Worm (Caenorhabditis elegans) whole organism, late embryonic: Measurements from ENCODE around the gene spas-1.

Experiments used
- C38D4.7 ChIP-seq: fragments of 200-800 bp; sonication (Bioruptor generic); optimal IDR thresholded peaks from 2 replicates; lab custom pipeline; 2018; ENCODE audit warnings: mild to moderate bottlenecking, missing genetic modification characterization, moderate library complexity, missing compliant biosample characterization
- F13H6.1 ChIP-seq: sonication (generic microtip); optimal IDR thresholded peaks from 2 replicates; lab custom pipeline; 2016; ENCODE audit warnings: missing genetic modification characterization, missing compliant biosample characterization
- K09A11.1 ChIP-seq: sonication (generic microtip); optimal IDR thresholded peaks from 2 replicates; lab custom pipeline; 2017; ENCODE audit warnings: antibody characterized with exemption, mild to moderate bottlenecking, missing genetic modification characterization, missing compliant biosample characterization; ENCODE audit not compliant: insufficient read depth
- T23F11.4 ChIP-seq: fragments of 200-800 bp; sonication (Bioruptor generic); optimal IDR thresholded peaks from 2 replicates; lab custom pipeline; 2018; ENCODE audit warnings: mild to moderate bottlenecking, missing genetic modification characterization, missing compliant biosample characterization
- ceh-19 ChIP-seq: fragments of 200-800 bp; sonication (Bioruptor generic); optimal IDR thresholded peaks from 2 replicates; lab custom pipeline; 2018; ENCODE audit warnings: mild to moderate bottlenecking, missing genetic modification characterization, missing compliant biosample characterization
- ceh-2 ChIP-seq: sonication (generic microtip); optimal IDR thresholded peaks from 2 replicates; lab custom pipeline; 2016; ENCODE audit warnings: missing genotype, missing genetic modification characterization, missing compliant biosample characterization
- ceh-22 ChIP-seq: sonication (generic microtip); optimal IDR thresholded peaks from 2 replicates; lab custom pipeline; 2017; ENCODE audit warnings: missing biosample characterization, missing genetic modification characterization
- ceh-24 ChIP-seq: sonication (generic microtip); optimal IDR thresholded peaks from 2 replicates; lab custom pipeline; 2016; ENCODE audit warnings: mild to moderate bottlenecking, missing genetic modification characterization, missing compliant biosample characterization
- ceh-31 ChIP-seq: sonication (generic microtip); optimal IDR thresholded peaks from 2 replicates; lab custom pipeline; 2016; ENCODE audit warnings: missing genetic modification characterization, missing compliant biosample characterization
- ceh-34 ChIP-seq: sonication (generic microtip); optimal IDR thresholded peaks from 2 replicates; lab custom pipeline; 2016; ENCODE audit warnings: mild to moderate bottlenecking, missing genetic modification characterization, missing compliant biosample characterization
- ceh-48 ChIP-seq: sonication (generic microtip); optimal IDR thresholded peaks from 2 replicates; lab custom pipeline; 2016; ENCODE audit warnings: missing genetic modification characterization, inconsistent platforms, missing compliant biosample characterization
- ceh-9 ChIP-seq: sonication (generic microtip); optimal IDR thresholded peaks from 2 replicates; lab custom pipeline; 2016; ENCODE audit warnings: mild to moderate bottlenecking, missing genetic modification characterization, inconsistent platforms, missing compliant biosample characterization
- dmd-4 ChIP-seq: sonication (generic microtip); optimal IDR thresholded peaks from 2 replicates; lab custom pipeline; 2016; ENCODE audit warnings: borderline replicate concordance, missing genetic modification characterization, missing compliant biosample characterization
- elt-2 ChIP-seq: sonication (generic microtip); optimal IDR thresholded peaks from 2 replicates; lab custom pipeline; 2016; ENCODE audit warnings: missing genetic modification reagents, missing genetic modification characterization, missing compliant biosample characterization
- fax-1 ChIP-seq: sonication (generic microtip); optimal IDR thresholded peaks from 2 replicates; lab custom pipeline; 2016; ENCODE audit warnings: missing genotype, missing genetic modification characterization, missing compliant biosample characterization
- gmeb-2 ChIP-seq: sonication (generic microtip); optimal IDR thresholded peaks from 2 replicates; lab custom pipeline; 2016; ENCODE audit warnings: missing genetic modification characterization, inconsistent platforms, missing compliant biosample characterization
- hlh-13 ChIP-seq: fragments of 200-800 bp; sonication (Bioruptor generic); optimal IDR thresholded peaks from 2 replicates; lab custom pipeline; 2018; ENCODE audit warnings: mild to moderate bottlenecking, missing genetic modification characterization, missing compliant biosample characterization
- hlh-15 ChIP-seq: sonication (generic microtip); optimal IDR thresholded peaks from 2 replicates; lab custom pipeline; 2016; ENCODE audit warnings: missing genetic modification characterization, missing compliant biosample characterization
- hlh-30 ChIP-seq: sonication (generic microtip); optimal IDR thresholded peaks from 2 replicates; lab custom pipeline; 2017; ENCODE audit warnings: antibody characterized with exemption, missing genetic modification characterization, missing compliant biosample characterization; ENCODE audit not compliant: insufficient read depth
- hlh-6 ChIP-seq: sonication (generic microtip); optimal IDR thresholded peaks from 2 replicates; lab custom pipeline; 2016; ENCODE audit warnings: missing genotype, missing genetic modification characterization, missing compliant biosample characterization
- hlh-8 ChIP-seq: sonication (generic microtip); optimal IDR thresholded peaks from 2 replicates; lab custom pipeline; 2016; ENCODE audit warnings: missing genotype, missing genetic modification characterization, missing compliant biosample characterization
- mec-3 ChIP-seq: sonication (generic microtip); optimal IDR thresholded peaks from 2 replicates; lab custom pipeline; 2016; ENCODE audit warnings: borderline replicate concordance, missing genetic modification characterization, missing compliant biosample characterization
- nfya-1 ChIP-seq: sonication (generic microtip); optimal IDR thresholded peaks from 2 replicates; lab custom pipeline; 2017; ENCODE audit warnings: missing genetic modification characterization, mild to moderate bottlenecking, missing compliant biosample characterization, antibody characterized with exemption, moderate library complexity
- nhr-11 ChIP-seq: fragments of 150-350 bp; optimal IDR thresholded peaks from 2 replicates; lab custom pipeline; 2014; ENCODE audit warnings: missing biosample characterization, missing genetic modification characterization
- pat-9 ChIP-seq: fragments of 200-800 bp; sonication (Bioruptor generic); optimal IDR thresholded peaks from 2 replicates; lab custom pipeline; 2018; ENCODE audit warnings: mild to moderate bottlenecking, missing genetic modification characterization, moderate library complexity, missing compliant biosample characterization
- pax-1 ChIP-seq: fragments of 150-350 bp; optimal IDR thresholded peaks from 2 replicates; lab custom pipeline; 2014; ENCODE audit warnings: missing biosample characterization, missing genetic modification characterization
- pha-2 ChIP-seq: sonication (generic microtip); optimal IDR thresholded peaks from 2 replicates; lab custom pipeline; 2017; ENCODE audit warnings: mild to moderate bottlenecking, missing genetic modification characterization, missing compliant biosample characterization
- sdc-2 ChIP-seq: sonication (generic microtip); optimal IDR thresholded peaks from 2 replicates; lab custom pipeline; 2016; ENCODE audit warnings: missing genotype, missing genetic modification characterization, missing compliant biosample characterization
- sox-2 ChIP-seq: fragments of 200-800 bp; sonication (Bioruptor generic); IDR thresholded peaks from 2 replicates; pipeline ENCODE4 v1.3.6; 2022; ENCODE audit warnings: missing genetic modification reagents, missing genetic modification characterization, missing compliant biosample characterization
- syd-9 ChIP-seq: sonication (generic microtip); optimal IDR thresholded peaks from 2 replicates; lab custom pipeline; 2016; ENCODE audit warnings: mild to moderate bottlenecking, missing genetic modification characterization, moderate library complexity, missing compliant biosample characterization
- tbx-2 ChIP-seq: sonication (generic microtip); optimal IDR thresholded peaks from 2 replicates; lab custom pipeline; 2016; ENCODE audit warnings: missing genetic modification characterization, missing compliant biosample characterization
- tbx-7 ChIP-seq: sonication (generic microtip); optimal IDR thresholded peaks from 2 replicates; lab custom pipeline; 2016; ENCODE audit warnings: missing genotype, missing genetic modification characterization, missing compliant biosample characterization
- ttx-3 ChIP-seq: sonication (generic microtip); optimal IDR thresholded peaks from 2 replicates; lab custom pipeline; 2016; ENCODE audit warnings: missing genetic modification reagents, missing genetic modification characterization, missing compliant biosample characterization
- unc-3 ChIP-seq, 2 experiments: fragments of 200-800 bp in 1 of 2; sonication (Bioruptor generic) in 1 of 2; sonication (generic microtip) in 1 of 2; conservative IDR thresholded peaks in 1 of 2; optimal IDR thresholded peaks in 1 of 2; 2 replicates each; pipeline versions ENCODE4 v1.3.6 to Lab custom; 2016 to 2022; ENCODE audit warnings: missing compliant biosample characterization in 2 of 2, missing genetic modification characterization in 2 of 2, missing genetic modification reagents in 1 of 2
- unc-42 ChIP-seq: sonication (generic microtip); optimal IDR thresholded peaks from 2 replicates; lab custom pipeline; 2016; ENCODE audit warnings: missing genotype, missing genetic modification characterization, missing compliant biosample characterization
- zip-5 ChIP-seq: sonication (generic microtip); optimal IDR thresholded peaks from 2 replicates; lab custom pipeline; 2016; ENCODE audit warnings: missing genetic modification characterization, missing compliant biosample characterization
- ztf-16 ChIP-seq: sonication (generic microtip); optimal IDR thresholded peaks from 2 replicates; lab custom pipeline; 2017; ENCODE audit warnings: missing genetic modification characterization, missing compliant biosample characterization

The spas-1 gene

ce11 chrV:9157597-9157996 is 18.0 kb upstream of the spas-1 start:
- TF ChIP-seq unc-42 (tag; lab: Kevin White, UChicago) = peak; percentile 93
- TF ChIP-seq ceh-34 = no peak

ce11 chrV:9160224-9160886 is 15.2 kb upstream of the spas-1 start, which contains the start of gene col-144:
Gene col-144, minus strand, starts transcription at chrV:9160642.
- TF ChIP-seq ceh-31 (tag; lab: Kevin White, UChicago) = no peak
- TF ChIP-seq hlh-30 (tag; lab: Kevin White, UChicago) = no peak
- TF ChIP-seq unc-42 (tag; lab: Kevin White, UChicago) = no peak
- TF ChIP-seq pha-2 (tag; lab: Kevin White, UChicago) = no peak
- no peak for TF ChIP-seq sox-2 (GFP tag; lab: Robert Waterston, UW)
- no peak for TF ChIP-seq ceh-48 (tag; lab: Kevin White, UChicago)
- no peak for TF ChIP-seq tbx-7 (tag; lab: Kevin White, UChicago)
- no peak for TF ChIP-seq hlh-15 (tag; lab: Kevin White, UChicago)
- no peak for TF ChIP-seq hlh-6

- TF ChIP-seq ceh-19 (GFP tag; lab: Kevin White, UChicago) (no peak), ceh-2 (tag; lab: Kevin White, UChicago) (no peak), ttx-3 (tag; lab: Kevin White, UChicago) (no peak), ceh-34 (no peak), syd-9 (no peak), elt-2 (tag; lab: Kevin White, UChicago) (no peak), unc-42 (tag; lab: Kevin White, UChicago) (no peak), ceh-24 (tag; lab: Kevin White, UChicago) (no peak), hlh-8 (no peak), ceh-9 (no peak), F13H6.1 (no peak), unc-3 (GFP tag; conservative IDR thresholded peaks at IDR 0.05; lab: Robert Waterston, UW) (no peak), unc-3 (tag; optimal IDR thresholded peaks at IDR 0.05; lab: Kevin White, UChicago) (no peak), tbx-2 (tag; lab: Kevin White, UChicago) (no peak), ztf-16 (no peak)
Measured at ce11 chrV:9162118-9162729, 13.4 kb upstream of the spas-1 start.

- TF ChIP-seq T23F11.4 = no peak
Measured at ce11 chrV:9162955-9163468, 12.6 kb upstream of the spas-1 start, which contains the start of gene col-145. Gene col-145, minus strand, starts transcription at chrV:9163005.

ce11 chrV:9163897-9164296 is 11.7 kb upstream of the spas-1 start:
- TF ChIP-seq hlh-13 = no peak
- no peak for TF ChIP-seq mec-3 (tag; lab: Kevin White, UChicago)
- TF ChIP-seq tbx-2 (tag; lab: Kevin White, UChicago) = no peak
- no peak for TF ChIP-seq nhr-11 (tag; lab: Kevin White, UChicago)
- TF ChIP-seq gmeb-2 = no peak
- no peak for TF ChIP-seq nfya-1 (tag; lab: Kevin White, UChicago)

- TF ChIP-seq tbx-7 (tag; lab: Kevin White, UChicago) = no peak
- no peak for TF ChIP-seq ceh-9
- TF ChIP-seq pat-9 = no peak
- TF ChIP-seq fax-1 (tag; lab: Kevin White, UChicago) = no peak
- TF ChIP-seq zip-5 (tag; lab: Kevin White, UChicago) = no peak
- TF ChIP-seq sdc-2 (tag; lab: Kevin White, UChicago) = no peak
- no peak for TF ChIP-seq K09A11.1 (tag; lab: Kevin White, UChicago)
- TF ChIP-seq ceh-22 (tag; lab: Kevin White, UChicago) = no peak
- TF ChIP-seq F13H6.1 = no peak
- TF ChIP-seq dmd-4 (tag; lab: Kevin White, UChicago) = no peak
- TF ChIP-seq ceh-2 (tag; lab: Kevin White, UChicago) = no peak
- no peak for TF ChIP-seq C38D4.7 (GFP tag; lab: Kevin White, UChicago)
- TF ChIP-seq pax-1 (tag; lab: Kevin White, UChicago) = no peak
- no peak for TF ChIP-seq unc-3 (GFP tag; conservative IDR thresholded peaks at IDR 0.05; lab: Robert Waterston, UW)
- TF ChIP-seq unc-3 (tag; optimal IDR thresholded peaks at IDR 0.05; lab: Kevin White, UChicago) = no peak
Measured at ce11 chrV:9165073-9165699, 10.4 kb upstream of the spas-1 start, which contains the start of gene col-10. Gene col-10, minus strand, starts transcription at chrV:9165307.
